Fruit fly (Drosophila melanogaster) whole organism: ENCODE measurements around the gene CG7987.

Experiments used
- CG8478 ChIP-seq: fragments of >200 bp; optimal IDR thresholded peaks from 2 replicates; lab custom pipeline; 2018; ENCODE audit warnings: inconsistent platforms
- Dll ChIP-seq: fragments of >200 bp; optimal IDR thresholded peaks from 2 replicates; lab custom pipeline; 2017
- EcR ChIP-seq, 2 experiments: fragments of >200 bp; optimal IDR thresholded peaks; 2 replicates each; lab custom pipeline; 2017; ENCODE audit warnings: missing biosample characterization in 2 of 2, missing genetic modification characterization in 2 of 2, missing genetic modification reagents in 2 of 2
- pan ChIP-seq: fragments of >200 bp; optimal IDR thresholded peaks from 2 replicates; lab custom pipeline; 2017
- psq ChIP-seq: fragments of >200 bp; optimal IDR thresholded peaks from 2 replicates; lab custom pipeline; 2017
- usp ChIP-seq: fragments of >200 bp; optimal IDR thresholded peaks from 2 replicates; lab custom pipeline; 2017; ENCODE audit warnings: missing biosample characterization, missing genetic modification characterization, mixed read lengths

The CG7987 gene

DNA sequence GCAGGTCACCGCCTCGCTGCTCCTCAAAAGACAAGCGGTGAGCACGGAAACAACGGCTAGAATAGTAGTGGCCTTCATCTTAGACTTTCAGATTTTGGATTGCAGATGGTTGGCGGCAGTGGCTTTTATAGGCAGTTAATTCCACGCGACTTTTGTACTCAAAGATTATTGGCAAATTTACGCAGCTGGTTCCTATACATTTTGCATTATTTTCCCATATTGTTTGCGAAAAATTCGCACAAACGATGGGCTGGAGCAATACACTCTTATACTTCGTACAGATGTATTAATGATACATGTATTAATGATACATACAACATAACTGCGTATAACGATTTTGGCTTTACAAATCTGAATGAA lies 11.0 kb downstream of the CG7987 start, which contains the start of gene CG8087:
Gene CG8087, minus strand, starts transcription at position 101 of the 360 bp plus-strand sequence.
- TF ChIP-seq pan = no peak
- no peak for TF ChIP-seq usp (GFP tag; lab: Kevin White, UChicago)
- TF ChIP-seq Dll = no peak
- TF ChIP-seq psq (lab: Kevin White, UChicago) = no peak

DNA sequence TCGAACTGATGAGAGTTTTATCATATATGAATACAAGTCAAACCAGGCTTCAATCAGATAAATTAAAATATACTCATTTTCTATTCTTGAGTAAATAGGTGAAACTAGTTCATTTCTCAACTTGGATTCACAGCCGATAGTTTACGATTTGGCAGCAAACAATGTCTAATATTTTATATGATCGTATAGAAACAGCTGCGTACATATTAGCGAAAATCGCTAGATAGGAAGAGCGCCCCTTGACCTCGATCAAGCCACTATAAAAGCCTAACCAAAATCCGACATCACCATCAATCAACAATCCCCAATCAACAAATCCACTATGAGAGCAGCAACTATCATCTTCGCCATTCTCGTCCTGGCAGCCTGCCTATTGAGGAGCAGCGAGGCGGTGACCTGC lies 13.6 kb downstream of the CG7987 start, which contains the start of gene CG14851:
Gene CG14851, plus strand, starts transcription at position 301 of the 400 bp plus-strand sequence.
- TF ChIP-seq Dll = no peak
- TF ChIP-seq psq (lab: Kevin White, UChicago) = no peak
- no peak for TF ChIP-seq EcR (GFP tag; optimal IDR thresholded peaks at IDR 0.05; lab: Kevin White, UChicago)

dm6 chr3R:14560635-14561034 lies 15.1 kb downstream of the CG7987 start, which contains the start of gene Jig:
Gene Jig (plus strand): TSS chr3R:14560935.
- no peak for TF ChIP-seq psq (lab: Kevin White, UChicago)
- no peak for TF ChIP-seq CG8478 (lab: Kevin White, UChicago)
- TF ChIP-seq usp (GFP tag; lab: Kevin White, UChicago) = no peak
- no peak for TF ChIP-seq Dll
- no peak for TF ChIP-seq pan
- TF ChIP-seq EcR (GFP tag; optimal IDR thresholded peaks at IDR 0.05; lab: Kevin White, UChicago) = no peak

dm6 chr3R:14559954-14560353 lies 15.7 kb downstream of the CG7987 start, which contains the start of gene CG14854:
Gene CG14854 (minus strand): TSS chr3R:14560054.
- TF ChIP-seq usp (GFP tag; lab: Kevin White, UChicago) (no peak), CG8478 (lab: Kevin White, UChicago) (no peak), pan (no peak), EcR (GFP tag; optimal IDR thresholded peaks at IDR 0.05; lab: Kevin White, UChicago) (no peak)

DNA sequence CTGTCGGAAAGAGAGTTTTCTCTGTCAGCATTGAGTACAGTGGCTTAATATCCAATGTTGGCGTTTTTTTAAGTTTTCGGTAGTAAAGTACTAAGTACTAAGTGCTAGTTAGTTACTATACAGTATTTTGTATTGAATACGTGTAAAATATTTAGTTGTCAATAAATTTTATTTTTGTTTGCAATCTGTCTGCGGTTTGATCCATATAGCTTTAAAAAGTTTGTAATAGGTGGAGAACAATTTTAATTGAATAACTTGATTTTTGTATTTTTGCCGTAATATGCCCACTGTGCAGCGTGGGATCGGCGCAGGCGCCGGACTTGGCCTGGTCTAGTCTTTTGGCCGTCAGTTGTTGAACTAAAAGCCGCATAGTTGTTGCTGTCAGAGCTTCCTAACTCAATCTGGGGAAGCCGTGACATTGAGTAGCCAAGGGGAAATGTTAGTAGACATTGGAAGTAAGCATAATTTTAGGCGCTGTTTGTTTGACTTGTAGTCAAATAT lies 17.3 kb downstream of the CG7987 start:
- no peak for TF ChIP-seq psq (lab: Kevin White, UChicago)

- TF ChIP-seq CG8478 (lab: Kevin White, UChicago) = no peak
- no peak for TF ChIP-seq Dll
- TF ChIP-seq EcR (GFP tag; optimal IDR thresholded peaks at IDR 0.05; lab: Kevin White, UChicago) = no peak
Measured at dm6 chr3R:14557480-14558354, 18.0 kb downstream of the CG7987 start, which contains the start of gene Pde6. Gene Pde6 (minus strand): TSS chr3R:14558304.

DNA sequence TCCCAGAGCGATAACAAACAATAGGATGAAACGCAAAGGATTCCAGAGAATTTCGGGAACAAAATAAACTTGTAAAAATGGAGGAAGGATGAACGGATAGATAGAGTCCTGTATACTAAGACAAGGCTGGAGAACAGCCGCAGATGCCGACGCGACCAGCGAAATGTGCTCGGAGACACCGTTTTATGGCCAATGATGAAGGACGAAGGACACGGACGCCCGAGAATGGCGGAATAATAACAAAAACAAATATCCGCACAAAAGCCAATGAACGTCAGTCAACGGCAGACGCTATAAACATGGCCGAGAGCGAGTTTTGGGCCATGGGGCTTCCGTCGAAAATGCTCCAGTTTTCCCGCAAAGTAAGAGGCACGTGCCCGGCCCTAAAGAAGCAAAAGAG lies 20.7 kb downstream of the CG7987 start:
- TF ChIP-seq CG8478 (lab: Kevin White, UChicago) (no peak), pan (no peak), usp (GFP tag; lab: Kevin White, UChicago) (no peak), psq (lab: Kevin White, UChicago) (no peak), Dll (no peak), EcR (GFP tag; optimal IDR thresholded peaks at IDR 0.05; lab: Kevin White, UChicago) (no peak)

- TF ChIP-seq EcR (GFP tag; optimal IDR thresholded peaks at IDR 0.05; lab: Kevin White, UChicago) (no peak), usp (GFP tag; lab: Kevin White, UChicago) (no peak), psq (lab: Kevin White, UChicago) (no peak), CG8478 (lab: Kevin White, UChicago) (no peak), pan (no peak)
Measured at dm6 chr3R:14548752-14549151, 26.9 kb downstream of the CG7987 start.

- TF ChIP-seq pan = no peak
- TF ChIP-seq usp (GFP tag; lab: Kevin White, UChicago) = no peak
- TF ChIP-seq psq (lab: Kevin White, UChicago) = no peak
Measured at dm6 chr3R:14542038-14542437, 33.6 kb downstream of the CG7987 start.

DNA sequence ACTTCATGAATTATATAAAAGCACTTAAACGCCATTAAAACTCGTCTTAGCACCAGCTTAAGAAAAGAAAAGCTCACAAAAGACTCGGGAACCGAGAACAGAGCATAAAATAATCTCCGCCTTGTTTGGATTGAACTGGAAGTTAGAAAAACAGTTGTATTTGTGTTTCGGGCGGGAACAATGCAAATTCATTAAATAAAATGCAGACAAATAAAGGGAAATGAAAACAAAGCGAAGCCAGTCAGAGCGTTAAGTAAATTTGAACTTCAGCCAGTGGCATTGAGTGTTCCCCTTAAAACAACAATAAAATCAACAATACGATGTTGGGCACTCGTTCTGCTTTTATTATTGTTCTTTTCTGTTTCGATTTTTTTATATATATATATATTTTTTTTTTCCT lies 49.0 kb downstream of the CG7987 start:
- TF ChIP-seq usp (GFP tag; lab: Kevin White, UChicago) (no peak), CG8478 (lab: Kevin White, UChicago) (no peak), Dll (no peak), EcR (GFP tag; optimal IDR thresholded peaks at IDR 0.05; lab: Kevin White, UChicago) (no peak), psq (lab: Kevin White, UChicago) (no peak), pan (no peak)

dm6 chr3R:14520749-14521148 lies 54.9 kb downstream of the CG7987 start, which contains the start of gene Cyp313a1:
Gene Cyp313a1 (plus strand): TSS chr3R:14521049.
- TF ChIP-seq usp (GFP tag; lab: Kevin White, UChicago) (no peak), pan (no peak), EcR (GFP tag; optimal IDR thresholded peaks at IDR 0.05; lab: Kevin White, UChicago) (no peak), CG8478 (lab: Kevin White, UChicago) (no peak), psq (lab: Kevin White, UChicago) (no peak), Dll (no peak)
